Worm (Caenorhabditis elegans) whole organism, L4 larva: ENCODE measurements around the gene C30G7.4.

ENCODE experiments used
- F10B5.3 ChIP-seq: sonication (generic microtip); optimal IDR thresholded peaks from 2 replicates; lab custom pipeline; 2016; ENCODE audit warnings: mild to moderate bottlenecking, missing genetic modification characterization, missing compliant biosample characterization
- F26F4.8 ChIP-seq: fragments of 200-800 bp; sonication (Bioruptor generic); conservative IDR thresholded peaks from 2 replicates; pipeline ENCODE4 v1.3.6; 2022; ENCODE audit warnings: missing genetic modification characterization, missing compliant biosample characterization
- F49E8.2 ChIP-seq: sonication (generic microtip); optimal IDR thresholded peaks from 2 replicates; lab custom pipeline; 2016; ENCODE audit warnings: missing compliant biosample characterization, mild to moderate bottlenecking, missing genetic modification characterization, borderline replicate concordance
- R02D3.7 ChIP-seq: fragments of 150-350 bp; sonication (generic microtip); optimal IDR thresholded peaks from 3 replicates; lab custom pipeline; 2014; ENCODE audit warnings: missing biosample characterization, missing genetic modification characterization
- T20F7.1 ChIP-seq: fragments of 200-800 bp; sonication (Bioruptor generic); optimal IDR thresholded peaks from 2 replicates; lab custom pipeline; 2018; ENCODE audit warnings: mild to moderate bottlenecking, missing genetic modification characterization, missing compliant biosample characterization
- Y48G9A.11 ChIP-seq: fragments of 200-800 bp; sonication (Bioruptor generic); IDR thresholded peaks from 2 replicates; pipeline ENCODE4 v1.3.6; 2022; ENCODE audit warnings: missing genetic modification reagents, missing genetic modification characterization, missing compliant biosample characterization
- ama-1 ChIP-seq: fragments of 150-350 bp; optimal IDR thresholded peaks from 2 replicates; lab custom pipeline; 2014; ENCODE audit warnings: inconsistent platforms, mixed read lengths
- arid-1 ChIP-seq: fragments of 200-800 bp; sonication (Bioruptor generic); conservative IDR thresholded peaks from 2 replicates; pipeline ENCODE4 v1.3.6; 2022; ENCODE audit warnings: missing genetic modification reagents, missing genetic modification characterization, missing compliant biosample characterization
- ceh-28 ChIP-seq: fragments of 150-350 bp; optimal IDR thresholded peaks from 2 replicates; lab custom pipeline; 2014; ENCODE audit warnings: missing biosample characterization, missing genetic modification reagents, missing genetic modification characterization
- ceh-82 ChIP-seq: sonication (generic microtip); optimal IDR thresholded peaks from 2 replicates; lab custom pipeline; 2017; ENCODE audit warnings: missing biosample characterization, missing genetic modification characterization
- ces-1 ChIP-seq: fragments of 150-350 bp; sonication (generic microtip); optimal IDR thresholded peaks from 4 replicates; lab custom pipeline; 2014; ENCODE audit warnings: missing biosample characterization, missing genetic modification reagents, missing genetic modification characterization
- daf-16 ChIP-seq, 3 experiments: sonication (generic microtip); optimal IDR thresholded peaks; 2 replicates each; lab custom pipeline; 2016 to 2017; ENCODE audit warnings: missing genetic modification characterization in 3 of 3, missing genetic modification reagents in 3 of 3, mild to moderate bottlenecking in 2 of 3, missing compliant biosample characterization in 2 of 3, missing biosample characterization in 1 of 3, moderate library complexity in 1 of 3
- daf-8 ChIP-seq: fragments of 200-800 bp; sonication (Bioruptor generic); IDR thresholded peaks from 2 replicates; pipeline ENCODE4 v1.3.6; 2022; ENCODE audit warnings: missing genetic modification characterization, missing compliant biosample characterization
- dpl-1 ChIP-seq: fragments of 150-350 bp; optimal IDR thresholded peaks from 2 replicates; lab custom pipeline; 2014; ENCODE audit warnings: missing biosample characterization, missing genetic modification reagents, missing genetic modification characterization
- dve-1 ChIP-seq: sonication (generic microtip); optimal IDR thresholded peaks from 2 replicates; lab custom pipeline; 2017; ENCODE audit warnings: antibody characterized with exemption, mild to moderate bottlenecking, missing genetic modification characterization, missing compliant biosample characterization; ENCODE audit not compliant: insufficient read depth
- hmg-1.1 ChIP-seq: fragments of 200-800 bp; sonication (Bioruptor generic); IDR thresholded peaks from 2 replicates; pipeline ENCODE4 v1.3.6; 2022; ENCODE audit warnings: missing genetic modification reagents, missing genetic modification characterization, missing compliant biosample characterization
- lim-7 ChIP-seq: fragments of 200-800 bp; sonication (Bioruptor generic); IDR thresholded peaks from 2 replicates; pipeline ENCODE4 v1.3.6; 2022; ENCODE audit warnings: missing genetic modification characterization, missing compliant biosample characterization
- lin-15B ChIP-seq: fragments of 150-350 bp; sonication (generic microtip); optimal IDR thresholded peaks from 3 replicates; lab custom pipeline; 2014; ENCODE audit warnings: missing biosample characterization, missing genetic modification characterization
- lin-38 ChIP-seq: fragments of 200-800 bp; sonication (Bioruptor generic); IDR thresholded peaks from 2 replicates; pipeline ENCODE4 v1.3.6; 2022; ENCODE audit warnings: missing genetic modification reagents, missing genetic modification characterization, missing compliant biosample characterization
- lsy-2 ChIP-seq, 2 experiments: fragments of 150-350 bp in 1 of 2; sonication (generic microtip) in 1 of 2; optimal IDR thresholded peaks; 2 replicates each; lab custom pipeline; 2014 to 2017; ENCODE audit warnings: missing biosample characterization in 2 of 2, missing genetic modification characterization in 2 of 2
- mes-2 ChIP-seq: sonication (generic microtip); optimal IDR thresholded peaks from 2 replicates; lab custom pipeline; 2016; ENCODE audit warnings: missing genotype, mild to moderate bottlenecking, missing genetic modification characterization, missing compliant biosample characterization; ENCODE audit not compliant: poor library complexity, severe bottlenecking
- mxl-2 ChIP-seq: fragments of 200-800 bp; sonication (Bioruptor generic); conservative IDR thresholded peaks from 2 replicates; pipeline ENCODE4 v1.3.6; 2022; ENCODE audit warnings: missing genetic modification reagents, missing genetic modification characterization, missing compliant biosample characterization
- mxl-3 ChIP-seq: fragments of 200-800 bp; sonication (Bioruptor generic); optimal IDR thresholded peaks from 2 replicates; lab custom pipeline; 2018; ENCODE audit warnings: mild to moderate bottlenecking, missing genetic modification characterization, missing compliant biosample characterization
- nhr-102 ChIP-seq: sonication (generic microtip); optimal IDR thresholded peaks from 2 replicates; lab custom pipeline; 2016; ENCODE audit warnings: mild to moderate bottlenecking, missing genetic modification characterization, moderate library complexity, missing compliant biosample characterization
- nhr-111 ChIP-seq: fragments of 200-800 bp; sonication (Bioruptor generic); optimal IDR thresholded peaks from 2 replicates; lab custom pipeline; 2018; ENCODE audit warnings: mild to moderate bottlenecking, missing genetic modification characterization, missing compliant biosample characterization
- nhr-25 ChIP-seq: sonication (generic microtip); optimal IDR thresholded peaks from 2 replicates; lab custom pipeline; 2017; ENCODE audit warnings: missing genetic modification characterization, mild to moderate bottlenecking, missing compliant biosample characterization, antibody characterized with exemption, moderate library complexity, borderline replicate concordance; ENCODE audit not compliant: insufficient read depth
- nhr-41 ChIP-seq: fragments of 200-800 bp; sonication (Bioruptor generic); IDR thresholded peaks from 2 replicates; pipeline ENCODE4 v1.3.6; 2022; ENCODE audit warnings: missing genetic modification reagents, missing genetic modification characterization, missing compliant biosample characterization
- sdz-12 ChIP-seq: fragments of 200-800 bp; sonication (Bioruptor generic); optimal IDR thresholded peaks from 2 replicates; lab custom pipeline; 2018; ENCODE audit warnings: mild to moderate bottlenecking, missing genetic modification characterization, missing compliant biosample characterization
- unc-130 ChIP-seq: sonication (generic microtip); optimal IDR thresholded peaks from 2 replicates; lab custom pipeline; 2016; ENCODE audit warnings: missing genetic modification reagents, missing genetic modification characterization, missing compliant biosample characterization
- unc-62 ChIP-seq, 3 experiments: fragments of 150-350 bp in 1 of 3; sonication (generic microtip); optimal IDR thresholded peaks in 2 of 3; peaks in 1 of 3; 1 replicate in 1 of 3; 2 replicates in 2 of 3; lab custom pipeline; 2014 to 2017; ENCODE audit warnings: missing biosample characterization in 3 of 3, missing genetic modification characterization in 3 of 3, missing genetic modification reagents in 3 of 3, missing genotype in 1 of 3
- zag-1 ChIP-seq: fragments of 150-350 bp; optimal IDR thresholded peaks from 2 replicates; lab custom pipeline; 2014; ENCODE audit warnings: missing biosample characterization, missing genetic modification characterization
- zfp-3 ChIP-seq: fragments of 200-800 bp; sonication (Bioruptor generic); conservative IDR thresholded peaks from 2 replicates; pipeline ENCODE4 v1.3.6; 2022; ENCODE audit warnings: missing genetic modification reagents, missing genetic modification characterization, missing compliant biosample characterization

The C30G7.4 gene

DNA sequence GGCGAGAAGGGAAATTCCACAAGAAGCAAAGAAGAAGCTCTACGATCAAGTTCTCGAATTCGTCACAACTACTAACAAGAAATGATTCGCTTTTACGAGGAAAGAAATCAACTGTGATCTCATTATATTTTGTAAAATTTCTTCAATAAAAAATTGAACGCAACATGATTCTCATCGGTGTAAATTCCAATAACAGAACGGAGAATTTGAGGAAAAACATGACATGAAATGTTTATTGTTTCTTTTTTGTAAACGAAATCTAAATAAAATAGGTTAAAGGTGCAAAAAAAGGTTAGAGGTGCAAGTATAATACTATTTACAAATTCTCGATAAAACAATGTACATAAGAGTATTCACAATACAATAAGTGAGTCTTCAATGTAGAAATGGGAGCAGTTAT, 44.6 kb upstream of the C30G7.4 start (continued):
- no peak for TF ChIP-seq F10B5.3 (tag; lab: Kevin White, UChicago)
- TF ChIP-seq, all 104 proteins: peak for 4

DNA sequence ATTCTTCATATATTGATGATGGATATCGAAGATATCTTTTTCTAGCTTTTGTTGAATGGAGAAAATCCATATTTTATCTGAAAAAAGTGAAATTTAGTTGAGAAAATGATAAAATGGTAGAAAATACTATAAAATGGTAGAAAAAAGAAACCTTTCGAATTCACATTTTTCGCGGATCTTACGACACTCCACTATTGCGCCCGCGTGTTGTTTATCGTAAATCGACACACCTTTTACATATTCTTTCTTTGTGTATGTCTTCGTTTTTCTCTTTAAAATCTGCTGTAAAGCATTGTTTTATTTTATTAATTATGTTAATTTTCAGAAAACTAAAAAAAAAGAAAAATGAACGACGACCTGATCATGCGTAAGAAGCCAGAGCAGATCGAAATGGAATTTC, 43.9 kb upstream of the C30G7.4 start, which contains the start of the genes cdt-2 and T01C3.2:
TSS of gene cdt-2 (minus strand) at position 284 of the 400 bp plus-strand sequence.
TSS of gene T01C3.2 (plus strand) at position 326 of the 400 bp plus-strand sequence.
- TF ChIP-seq mxl-3 (GFP tag; lab: Kevin White, UChicago) (no peak), lin-38 (peak; percentile 48), daf-16 (GFP tag; optimal IDR thresholded peaks at IDR 0.05; lab: Kevin White, UChicago) (no peak), daf-16 (tag; optimal IDR thresholded peaks at IDR 0.05; lab: Kevin White, UChicago) (peak; percentile 32), sdz-12 (no peak), zfp-3 (GFP tag; lab: Robert Waterston, UW) (no peak), ces-1 (no peak), arid-1 (GFP tag; lab: Robert Waterston, UW) (no peak), dpl-1 (GFP tag; lab: Kevin White, UChicago) (peak; percentile 83), lsy-2 (tag; optimal IDR thresholded peaks at IDR 0.05; lab: Kevin White, UChicago) (peak in 1 of 2 experiments; percentile 58), dve-1 (tag; lab: Kevin White, UChicago) (peak; percentile 31), T20F7.1 (GFP tag; lab: Kevin White, UChicago) (peak; percentile 95), unc-130 (no peak), mes-2 (peak; percentile 51), F26F4.8 (GFP tag; lab: Robert Waterston, UW) (no peak), ama-1 (lab: Kevin White, UChicago) (no peak), Y48G9A.11 (GFP tag; lab: Robert Waterston, UW) (peak; percentile 93), ceh-82 (tag; lab: Kevin White, UChicago) (no peak), ceh-28 (tag; lab: Kevin White, UChicago) (no peak), daf-8 (no peak), nhr-25 (tag; lab: Kevin White, UChicago) (no peak), nhr-41 (GFP tag; lab: Robert Waterston, UW) (no peak), zag-1 (tag; lab: Kevin White, UChicago) (no peak), mxl-2 (no peak), R02D3.7 (tag; lab: Kevin White, UChicago) (peak; percentile 70)

DNA sequence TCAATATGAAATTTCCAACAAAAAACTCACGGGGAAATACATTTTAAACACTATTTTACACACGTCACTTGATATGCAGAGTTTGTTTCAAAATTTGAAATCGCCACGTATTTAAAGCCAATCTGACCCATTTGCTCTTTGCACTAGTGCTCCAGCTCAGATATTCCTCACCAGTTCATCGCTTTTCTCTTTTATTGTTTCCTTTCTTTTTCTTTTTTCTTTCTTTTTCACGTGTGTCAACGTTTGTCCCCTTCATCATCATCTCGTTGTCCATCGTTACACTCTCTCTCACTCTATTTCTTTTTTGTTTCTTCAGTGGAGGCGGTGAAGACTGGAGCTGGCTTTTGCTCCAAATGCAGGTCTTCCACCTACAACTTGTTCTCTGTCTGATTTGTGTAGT, 37.7 kb upstream of the C30G7.4 start, which contains the start of gene F02D8.4:
TSS of gene F02D8.4 (plus strand) at position 301 of the 400 bp plus-strand sequence.
- no peak for TF ChIP-seq mxl-2
- TF ChIP-seq hmg-1.1 (GFP tag; lab: Robert Waterston, UW), result no peak
- peak in 1 of 2 experiments; percentile 26 for TF ChIP-seq unc-62 (GFP tag; optimal IDR thresholded peaks at IDR 0.05 in 1 of 2; lab: Kevin White, UChicago)
- TF ChIP-seq unc-62 (tag; optimal IDR thresholded peaks at IDR 0.05; lab: Kevin White, UChicago), result no peak
- no peak for TF ChIP-seq F49E8.2 (tag; lab: Kevin White, UChicago)
- TF ChIP-seq, all 104 proteins: peak for 1

DNA sequence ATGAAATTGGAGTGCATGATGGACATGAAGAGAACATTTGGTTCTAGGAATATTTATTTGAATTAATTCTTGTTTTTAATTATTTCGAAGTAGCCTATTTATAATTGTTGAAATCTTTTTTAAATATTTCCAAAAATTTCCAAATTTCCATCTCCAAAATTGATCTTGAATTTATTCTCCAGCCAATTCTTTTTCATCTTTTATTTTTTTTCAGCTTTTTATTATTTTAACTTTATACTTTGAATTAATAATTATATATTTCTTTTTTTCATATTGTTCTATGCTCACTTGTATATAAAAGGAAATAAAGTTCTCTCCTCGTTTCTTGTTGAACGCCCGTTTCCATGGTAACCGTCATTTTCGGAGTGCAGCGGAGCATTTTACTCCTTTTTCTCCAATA, 33.0 kb upstream of the C30G7.4 start, which contains the start of gene xbx-1:
TSS of gene xbx-1 (plus strand) at position 301 of the 400 bp plus-strand sequence.
- TF ChIP-seq dpl-1 (GFP tag; lab: Kevin White, UChicago) (no peak), nhr-102 (tag; lab: Kevin White, UChicago) (no peak), lin-15B (no peak), ces-1 (no peak), nhr-111 (no peak), lim-7 (GFP tag; lab: Robert Waterston, UW) (no peak)
